Fruit fly (Drosophila melanogaster) whole organism, embryonic: ENCODE measurements around the gene CG13074.

ENCODE experiments used
- Atf3 ChIP-seq: fragments of 200-800 bp; sonication (Bioruptor generic); optimal IDR thresholded peaks from 3 replicates; lab custom pipeline; 2016; ENCODE audit warnings: missing biosample characterization, missing genetic modification characterization
- CG11456 ChIP-seq: fragments of 200-800 bp; sonication (Bioruptor generic); IDR thresholded peaks from 3 replicates; pipeline ENCODE4 v1.3.6; 2022; ENCODE audit warnings: missing biosample characterization, missing genetic modification characterization
- CG1233 ChIP-seq: fragments of 200-800 bp; sonication (Bioruptor generic); optimal IDR thresholded peaks from 4 replicates; lab custom pipeline; 2018; ENCODE audit warnings: missing biosample characterization, mild to moderate bottlenecking, missing genetic modification characterization
- CG12769 ChIP-seq: fragments of 200-800 bp; sonication (Bioruptor generic); optimal IDR thresholded peaks from 2 replicates; lab custom pipeline; 2019; ENCODE audit warnings: missing biosample characterization, mild to moderate bottlenecking, missing genetic modification characterization, moderate library complexity
- CG13624 ChIP-seq: fragments of 200-800 bp; sonication (Bioruptor generic); optimal IDR thresholded peaks from 2 replicates; lab custom pipeline; 2016; ENCODE audit warnings: missing biosample characterization, missing genetic modification characterization
- CG15479 ChIP-seq: fragments of 200-800 bp; sonication (Bioruptor generic); optimal IDR thresholded peaks from 3 replicates; lab custom pipeline; 2019; ENCODE audit warnings: missing biosample characterization, mild to moderate bottlenecking, missing genetic modification characterization, moderate library complexity
- CG1602 ChIP-seq: fragments of 200-800 bp; sonication (Bioruptor generic); optimal IDR thresholded peaks from 3 replicates; lab custom pipeline; 2016; ENCODE audit warnings: missing biosample characterization, missing genetic modification characterization
- CG17385 ChIP-seq: fragments of 200-800 bp; sonication (Bioruptor generic); optimal IDR thresholded peaks from 3 replicates; lab custom pipeline; 2018; ENCODE audit warnings: missing biosample characterization, mild to moderate bottlenecking, missing genetic modification characterization
- CG18764 ChIP-seq: fragments of 200-800 bp; sonication (Bioruptor generic); optimal IDR thresholded peaks from 3 replicates; lab custom pipeline; 2016; ENCODE audit warnings: missing biosample characterization, missing genetic modification characterization
- CG2199 ChIP-seq: fragments of 200-800 bp; sonication (Bioruptor generic); IDR thresholded peaks from 3 replicates; pipeline ENCODE4 v1.3.6; 2022; ENCODE audit warnings: missing biosample characterization, missing genetic modification characterization
- CG42726 ChIP-seq: fragments of 200-800 bp; sonication (Bioruptor generic); IDR thresholded peaks from 2 replicates; pipeline ENCODE4 v1.3.6; 2022; ENCODE audit warnings: missing biosample characterization, missing genetic modification characterization; ENCODE audit not compliant: partially characterized antibody
- CG4617 ChIP-seq: fragments of 200-800 bp; sonication (Bioruptor generic); optimal IDR thresholded peaks from 3 replicates; lab custom pipeline; 2016; ENCODE audit warnings: missing biosample characterization, missing genetic modification characterization, borderline replicate concordance
- CG4707 ChIP-seq: fragments of 200-800 bp; sonication (Bioruptor generic); optimal IDR thresholded peaks from 2 replicates; lab custom pipeline; 2018; ENCODE audit warnings: missing biosample characterization, mild to moderate bottlenecking, missing genetic modification characterization, moderate library complexity
- CG6175 ChIP-seq: fragments of 200-800 bp; sonication (Bioruptor generic); IDR thresholded peaks from 3 replicates; pipeline ENCODE4 v1.3.6; 2022; ENCODE audit warnings: missing biosample characterization, missing genetic modification characterization
- CG6813 ChIP-seq: fragments of 200-800 bp; sonication (Bioruptor generic); optimal IDR thresholded peaks from 2 replicates; lab custom pipeline; 2017; ENCODE audit warnings: missing biosample characterization, missing genetic modification characterization, mild to moderate bottlenecking, moderate library complexity, missing genetic modification reagents
- CG7987 ChIP-seq: fragments of 200-800 bp; sonication (Bioruptor generic); optimal IDR thresholded peaks from 2 replicates; lab custom pipeline; 2018; ENCODE audit warnings: missing biosample characterization, mild to moderate bottlenecking, missing genetic modification characterization, moderate library complexity
- CG8388 ChIP-seq: fragments of 200-800 bp; sonication (Bioruptor generic); optimal IDR thresholded peaks from 2 replicates; lab custom pipeline; 2019; ENCODE audit warnings: missing biosample characterization, mild to moderate bottlenecking, missing genetic modification characterization, moderate library complexity
- CkIIα-i1 ChIP-seq: fragments of 200-800 bp; sonication (Bioruptor generic); IDR thresholded peaks from 2 replicates; pipeline ENCODE4 v1.3.6; 2022; ENCODE audit warnings: missing biosample characterization, missing genetic modification characterization
- Dek ChIP-seq: fragments of 200-800 bp; sonication (Bioruptor generic); optimal IDR thresholded peaks from 3 replicates; lab custom pipeline; 2019; ENCODE audit warnings: missing biosample characterization, mild to moderate bottlenecking, missing genetic modification characterization, moderate library complexity
- Doc3 ChIP-seq: fragments of 200-800 bp; sonication (Bioruptor generic); IDR thresholded peaks from 3 replicates; pipeline ENCODE4 v1.3.6; 2022; ENCODE audit warnings: missing biosample characterization, missing genetic modification characterization; ENCODE audit not compliant: partially characterized antibody
- Dp ChIP-seq: fragments of 200-800 bp; sonication (Bioruptor generic); optimal IDR thresholded peaks from 2 replicates; lab custom pipeline; 2018; ENCODE audit warnings: missing biosample characterization, mild to moderate bottlenecking, missing genetic modification characterization, moderate library complexity
- Hr39 ChIP-seq: fragments of >200 bp; optimal IDR thresholded peaks from 2 replicates; lab custom pipeline; 2017
- Oli ChIP-seq: fragments of 200-800 bp; sonication (Bioruptor generic); optimal IDR thresholded peaks from 2 replicates; lab custom pipeline; 2018; ENCODE audit warnings: missing biosample characterization, mild to moderate bottlenecking, missing genetic modification characterization, moderate library complexity
- TFAM ChIP-seq: fragments of 200-800 bp; sonication (Bioruptor generic); optimal IDR thresholded peaks from 2 replicates; lab custom pipeline; 2017; ENCODE audit warnings: missing biosample characterization, missing genetic modification characterization, inconsistent platforms
- Tbp ChIP-seq: fragments of >200 bp; optimal IDR thresholded peaks from 2 replicates; lab custom pipeline; 2018; ENCODE audit warnings: missing biosample characterization, missing genetic modification characterization
- ase ChIP-seq: fragments of 200-800 bp; sonication (Bioruptor generic); IDR thresholded peaks from 3 replicates; pipeline ENCODE4 v1.3.6; 2022; ENCODE audit warnings: missing biosample characterization, missing genetic modification characterization
- cato ChIP-seq: fragments of 200-800 bp; sonication (Bioruptor generic); optimal IDR thresholded peaks from 2 replicates; lab custom pipeline; 2016; ENCODE audit warnings: missing biosample characterization, missing genetic modification characterization, borderline replicate concordance
- chm ChIP-seq: fragments of 200-800 bp; sonication (Bioruptor generic); IDR thresholded peaks from 2 replicates; pipeline ENCODE4 v1.3.6; 2022; ENCODE audit warnings: missing biosample characterization, missing genetic modification characterization
- ci ChIP-seq: fragments of 200-800 bp; sonication (Bioruptor generic); IDR thresholded peaks from 3 replicates; pipeline ENCODE4 v1.3.6; 2022; ENCODE audit warnings: missing biosample characterization, missing genetic modification characterization
- corto ChIP-seq: fragments of 200-800 bp; sonication (Bioruptor generic); optimal IDR thresholded peaks from 2 replicates; lab custom pipeline; 2016; ENCODE audit warnings: missing biosample characterization, mild to moderate bottlenecking, missing genetic modification characterization, moderate library complexity
- crol ChIP-seq: fragments of 200-800 bp; sonication (Bioruptor generic); IDR thresholded peaks from 2 replicates; pipeline ENCODE4 v1.3.6; 2022; ENCODE audit warnings: missing biosample characterization, missing genetic modification characterization
- da ChIP-seq: fragments of 200-800 bp; sonication (Bioruptor generic); optimal IDR thresholded peaks from 2 replicates; lab custom pipeline; 2016; ENCODE audit warnings: missing biosample characterization, missing genetic modification characterization
- ems ChIP-seq: fragments of 200-800 bp; sonication (Bioruptor generic); optimal IDR thresholded peaks from 3 replicates; lab custom pipeline; 2016; ENCODE audit warnings: missing biosample characterization, missing genetic modification characterization
- eve ChIP-seq, 2 experiments: fragments of >200 bp; optimal IDR thresholded peaks; 2 replicates each; lab custom pipeline; 2017; ENCODE audit warnings: missing biosample characterization in 2 of 2, missing genetic modification characterization in 2 of 2
- gcm ChIP-seq: fragments of 200-800 bp; sonication (Bioruptor generic); optimal IDR thresholded peaks from 2 replicates; lab custom pipeline; 2019; ENCODE audit warnings: missing biosample characterization, mild to moderate bottlenecking, missing genetic modification characterization, moderate library complexity
- gfzf ChIP-seq: fragments of 200-800 bp; sonication (Bioruptor generic); optimal IDR thresholded peaks from 2 replicates; lab custom pipeline; 2016; ENCODE audit warnings: missing biosample characterization, mild to moderate bottlenecking, missing genetic modification characterization, moderate library complexity
- grn ChIP-seq: fragments of 200-800 bp; sonication (Bioruptor generic); optimal IDR thresholded peaks from 3 replicates; lab custom pipeline; 2017; ENCODE audit warnings: missing biosample characterization, missing genetic modification characterization
- ham ChIP-seq: fragments of 200-800 bp; sonication (Bioruptor generic); IDR thresholded peaks from 2 replicates; pipeline ENCODE4 v1.3.6; 2022; ENCODE audit warnings: missing biosample characterization, missing genetic modification characterization
- jing ChIP-seq: fragments of 200-800 bp; sonication (Bioruptor generic); optimal IDR thresholded peaks from 2 replicates; lab custom pipeline; 2018; ENCODE audit warnings: missing biosample characterization, mild to moderate bottlenecking, missing genetic modification characterization
- kah ChIP-seq: fragments of 200-800 bp; sonication (Bioruptor generic); optimal IDR thresholded peaks from 2 replicates; lab custom pipeline; 2018; ENCODE audit warnings: missing biosample characterization, mild to moderate bottlenecking, missing genetic modification characterization
- pfk ChIP-seq: fragments of 200-800 bp; sonication (Bioruptor generic); optimal IDR thresholded peaks from 2 replicates; lab custom pipeline; 2018; ENCODE audit warnings: missing biosample characterization, mild to moderate bottlenecking, missing genetic modification characterization, moderate library complexity
- prd ChIP-seq, 3 experiments: fragments of >200 bp in 2 of 3; fragments of 200-800 bp in 1 of 3; sonication (Bioruptor generic) in 1 of 3; optimal IDR thresholded peaks in 2 of 3; IDR thresholded peaks in 1 of 3; 2 replicates in 2 of 3; 3 replicates in 1 of 3; pipeline versions ENCODE4 v1.3.6 to Lab custom; 2017 to 2022; ENCODE audit warnings: missing biosample characterization in 1 of 3, missing genetic modification characterization in 1 of 3
- psq ChIP-seq: fragments of 200-800 bp; sonication (Bioruptor generic); optimal IDR thresholded peaks from 2 replicates; lab custom pipeline; 2017; ENCODE audit warnings: missing biosample characterization, missing genetic modification characterization
- sim ChIP-seq: fragments of 200-800 bp; sonication (Bioruptor generic); IDR thresholded peaks from 2 replicates; pipeline ENCODE4 v1.3.6; 2022; ENCODE audit warnings: missing biosample characterization, missing genetic modification characterization
- sr ChIP-seq: fragments of 200-800 bp; sonication (Bioruptor generic); IDR thresholded peaks from 3 replicates; pipeline ENCODE4 v1.3.6; 2022; ENCODE audit warnings: missing biosample characterization, missing genetic modification characterization
- tin ChIP-seq: fragments of 200-800 bp; sonication (Bioruptor generic); optimal IDR thresholded peaks from 3 replicates; lab custom pipeline; 2016; ENCODE audit warnings: missing biosample characterization, missing genetic modification characterization
- tna ChIP-seq: fragments of 200-800 bp; sonication (Bioruptor generic); IDR thresholded peaks from 2 replicates; pipeline ENCODE4 v1.3.6; 2022; ENCODE audit warnings: missing biosample characterization, missing genetic modification characterization; ENCODE audit not compliant: partially characterized antibody
- trh ChIP-seq: fragments of 200-800 bp; sonication (Bioruptor generic); optimal IDR thresholded peaks from 2 replicates; lab custom pipeline; 2016; ENCODE audit warnings: missing biosample characterization, missing genetic modification characterization

The CG13074 gene

DNA sequence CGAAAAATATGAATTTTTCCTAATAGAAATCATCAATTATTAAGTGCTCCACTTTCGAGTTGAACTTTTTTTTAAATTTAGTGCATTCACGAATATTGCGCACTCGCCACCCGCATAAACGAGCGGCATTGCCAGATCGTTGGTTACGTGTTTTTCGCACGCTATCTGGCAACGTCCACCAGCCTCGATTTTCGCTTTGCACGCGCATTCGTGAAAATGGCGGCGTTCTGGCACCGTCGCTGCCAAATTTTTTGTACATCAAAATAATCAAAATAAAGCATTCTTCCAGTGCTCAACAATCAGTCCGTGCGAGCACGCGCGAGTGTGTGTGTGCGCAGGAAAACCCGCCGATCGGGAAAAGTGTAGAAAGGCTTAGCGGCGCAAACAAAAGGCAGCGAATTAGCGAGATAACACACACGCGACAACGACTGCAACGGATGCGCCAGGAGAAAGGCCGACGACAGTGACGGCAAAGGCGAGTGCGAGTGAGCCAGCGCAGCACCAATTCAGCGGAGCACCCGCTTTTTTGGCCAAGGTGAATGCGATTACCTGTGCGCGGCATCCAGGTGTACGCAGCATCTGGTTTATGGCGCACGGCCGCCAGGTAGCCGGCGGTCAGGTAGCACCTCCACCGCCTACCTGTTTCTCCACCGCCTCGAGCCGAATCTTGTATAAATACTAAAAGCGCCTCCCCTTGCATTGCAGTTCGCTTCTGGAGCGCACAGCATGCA, 16.5 kb upstream of the CG13074 start (continued):
- TF ChIP-seq ase (GFP tag; lab: Robert Waterston, UW) (peak; percentile 59; the same call in 2 of the 3 replicates), CG2199 (peak; percentile 78; the same call in 2 of the 3 replicates), TFAM (GFP tag; lab: Kevin White, UChicago) (no peak), CG7987 (GFP tag; lab: Kevin White, UChicago) (peak; percentile 86), CG42726 (GFP tag; lab: Robert Waterston, UW) (peak; percentile 78), Tbp (GFP tag; lab: Kevin White, UChicago) (no peak), CG1233 (GFP tag; lab: Kevin White, UChicago) (peak; percentile 79), CG12769 (tag; lab: Kevin White, UChicago) (no peak), psq (GFP tag; lab: Kevin White, UChicago) (peak; percentile 91), sim (GFP tag; lab: Robert Waterston, UW) (no peak), Dp (GFP tag; lab: Kevin White, UChicago) (peak; percentile 51), prd (optimal IDR thresholded peaks at IDR 0.05; lab: Kevin White, UChicago) (no peak), prd (GFP tag; IDR thresholded peaks at IDR 0.05; lab: Robert Waterston, UW) (peak; percentile 82), CG4617 (peak; percentile 88), ham (no peak), da (GFP tag; lab: Kevin White, UChicago) (no peak), crol (GFP tag; lab: Robert Waterston, UW) (no peak), CG13624 (GFP tag; lab: Kevin White, UChicago) (peak; percentile 92), eve (GFP tag; optimal IDR thresholded peaks at IDR 0.05; lab: Kevin White, UChicago) (no peak), tin (GFP tag; lab: Kevin White, UChicago) (peak; percentile 78), CG11456 (peak; percentile 83), CG6813 (GFP tag; lab: Kevin White, UChicago) (peak; percentile 76), CG6175 (GFP tag; lab: Robert Waterston, UW) (no peak), CkIIα-i1 (GFP tag; lab: Robert Waterston, UW) (no peak), CG8388 (peak; percentile 73), Hr39 (no peak), trh (GFP tag; lab: Kevin White, UChicago) (peak; percentile 70), ci (GFP tag; lab: Robert Waterston, UW) (peak; percentile 87), CG15479 (GFP tag; lab: Kevin White, UChicago) (peak; percentile 99), Atf3 (GFP tag; lab: Kevin White, UChicago) (peak; percentile 48), corto (peak; percentile 63), cato (GFP tag; lab: Kevin White, UChicago) (peak; percentile 47), jing (GFP tag; lab: Kevin White, UChicago) (no peak), Doc3 (GFP tag; lab: Robert Waterston, UW) (peak; percentile 48; the same call in 1 of the 3 replicates), grn (GFP tag; lab: Kevin White, UChicago) (no peak), kah (GFP tag; lab: Kevin White, UChicago) (peak; percentile 45), sr (peak; percentile 26; the same call in 1 of the 3 replicates), ems (GFP tag; lab: Kevin White, UChicago) (peak; percentile 86), gcm (GFP tag; lab: Kevin White, UChicago) (peak; percentile 95), CG17385 (no peak), chm (GFP tag; lab: Robert Waterston, UW) (peak; percentile 88), pfk (GFP tag; lab: Kevin White, UChicago) (peak; percentile 58), CG4707 (GFP tag; lab: Kevin White, UChicago) (no peak), Oli (tag; lab: Kevin White, UChicago) (peak; percentile 65), tna (peak; percentile 18; the same call in 1 of the 2 replicates), CG1602 (GFP tag; lab: Kevin White, UChicago) (peak; percentile 74), CG18764 (GFP tag; lab: Kevin White, UChicago) (peak; percentile 65), gfzf (GFP tag; lab: Kevin White, UChicago) (no peak), Dek (tag; lab: Kevin White, UChicago) (peak; percentile 78)
